Fruit fly (Drosophila melanogaster) whole organism, embryonic: ENCODE results near the gene CG10286.

ENCODE experiments used
- Awh ChIP-seq: fragments of 200-800 bp; sonication (Bioruptor generic); IDR thresholded peaks from 2 replicates; pipeline ENCODE4, ENCODE4 v1.3.6; 2022; ENCODE audit warnings: missing biosample characterization, missing genetic modification characterization
- BtbVII ChIP-seq: fragments of 200-800 bp; sonication (Bioruptor generic); optimal IDR thresholded peaks from 3 replicates; lab custom pipeline; 2017; ENCODE audit warnings: missing biosample characterization, mild to moderate bottlenecking, missing genetic modification characterization
- CG10654 ChIP-seq: fragments of 200-800 bp; sonication (Bioruptor generic); optimal IDR thresholded peaks from 2 replicates; lab custom pipeline; 2016; ENCODE audit warnings: missing biosample characterization, missing genetic modification characterization
- CG11456 ChIP-seq: fragments of 200-800 bp; sonication (Bioruptor generic); IDR thresholded peaks from 3 replicates; pipeline ENCODE4 v1.3.6; 2022; ENCODE audit warnings: missing biosample characterization, missing genetic modification characterization
- CG12236 ChIP-seq: fragments of 200-800 bp; sonication (Bioruptor generic); optimal IDR thresholded peaks from 2 replicates; lab custom pipeline; 2016; ENCODE audit warnings: missing biosample characterization, missing genetic modification characterization
- CG14667 ChIP-seq: fragments of 200-800 bp; sonication (Bioruptor generic); IDR thresholded peaks from 2 replicates; pipeline ENCODE4 v1.3.6; 2022; ENCODE audit warnings: missing biosample characterization, missing genetic modification characterization
- CG1602 ChIP-seq: fragments of 200-800 bp; sonication (Bioruptor generic); optimal IDR thresholded peaks from 3 replicates; lab custom pipeline; 2016; ENCODE audit warnings: missing biosample characterization, missing genetic modification characterization
- CG16813 ChIP-seq: fragments of 200-800 bp; sonication (Bioruptor generic); IDR thresholded peaks from 3 replicates; pipeline ENCODE4 v1.3.6; 2022; ENCODE audit warnings: missing biosample characterization, missing genetic modification characterization; ENCODE audit not compliant: partially characterized antibody
- CG16863 ChIP-seq: fragments of 200-800 bp; sonication (Bioruptor generic); optimal IDR thresholded peaks from 3 replicates; lab custom pipeline; 2016; ENCODE audit warnings: missing biosample characterization, missing genetic modification characterization
- CG17359 ChIP-seq: fragments of 200-800 bp; sonication (Bioruptor generic); optimal IDR thresholded peaks from 3 replicates; lab custom pipeline; 2018; ENCODE audit warnings: missing biosample characterization, mild to moderate bottlenecking, missing genetic modification characterization, moderate library complexity
- CG17385 ChIP-seq: fragments of 200-800 bp; sonication (Bioruptor generic); optimal IDR thresholded peaks from 3 replicates; lab custom pipeline; 2018; ENCODE audit warnings: missing biosample characterization, mild to moderate bottlenecking, missing genetic modification characterization
- CG2202 ChIP-seq: fragments of 200-800 bp; sonication (Bioruptor generic); optimal IDR thresholded peaks from 2 replicates; lab custom pipeline; 2018; ENCODE audit warnings: missing biosample characterization, mild to moderate bottlenecking, missing genetic modification characterization
- CG31224 ChIP-seq: fragments of 200-800 bp; sonication (Bioruptor generic); IDR thresholded peaks from 2 replicates; pipeline ENCODE4 v1.3.6; 2022; ENCODE audit warnings: missing biosample characterization, missing genetic modification characterization
- CG31441 ChIP-seq: fragments of 200-800 bp; sonication (Bioruptor generic); IDR thresholded peaks from 2 replicates; pipeline ENCODE4 v1.3.6; 2022; ENCODE audit warnings: missing biosample characterization, missing genetic modification characterization
- CG32767 ChIP-seq: fragments of 200-800 bp; sonication (Bioruptor generic); IDR thresholded peaks from 2 replicates; pipeline ENCODE4 v1.3.6; 2022; ENCODE audit warnings: missing biosample characterization, missing genetic modification characterization
- CG33557 ChIP-seq: fragments of 200-800 bp; sonication (Bioruptor generic); optimal IDR thresholded peaks from 2 replicates; lab custom pipeline; 2019; ENCODE audit warnings: missing biosample characterization, mild to moderate bottlenecking, missing genetic modification characterization, moderate library complexity
- CG4328 ChIP-seq: fragments of 200-800 bp; sonication (Bioruptor generic); optimal IDR thresholded peaks from 3 replicates; lab custom pipeline; 2017; ENCODE audit warnings: missing biosample characterization, missing genetic modification reagents, missing genetic modification characterization
- CG4360 ChIP-seq: fragments of 200-800 bp; sonication (Bioruptor generic); IDR thresholded peaks from 2 replicates; pipeline ENCODE4 v1.3.6; 2022; ENCODE audit warnings: missing biosample characterization, missing genetic modification characterization
- CG5953 ChIP-seq: fragments of 200-800 bp; sonication (Bioruptor generic); IDR thresholded peaks from 2 replicates; pipeline ENCODE4 v1.3.6; 2022; ENCODE audit warnings: missing biosample characterization, missing genetic modification characterization
- CG6854 ChIP-seq: fragments of 200-800 bp; sonication (Bioruptor generic); optimal IDR thresholded peaks from 3 replicates; lab custom pipeline; 2017; ENCODE audit warnings: missing biosample characterization, mild to moderate bottlenecking, missing genetic modification characterization
- CG7839 ChIP-seq: fragments of 200-800 bp; sonication (Bioruptor generic); optimal IDR thresholded peaks from 3 replicates; lab custom pipeline; 2018; ENCODE audit warnings: missing biosample characterization, mild to moderate bottlenecking, missing genetic modification characterization, moderate library complexity
- CG7963 ChIP-seq: fragments of 200-800 bp; sonication (Bioruptor generic); IDR thresholded peaks from 3 replicates; pipeline ENCODE4 v1.3.6; 2022; ENCODE audit warnings: missing biosample characterization, missing genetic modification characterization; ENCODE audit not compliant: partially characterized antibody
- H15 ChIP-seq: fragments of 200-800 bp; sonication (Bioruptor generic); IDR thresholded peaks from 3 replicates; pipeline ENCODE4 v1.3.6; 2022; ENCODE audit warnings: missing biosample characterization, missing genetic modification characterization
- H2.0 ChIP-seq: fragments of 200-800 bp; sonication (Bioruptor generic); IDR thresholded peaks from 2 replicates; pipeline ENCODE4 v1.3.6; 2022; ENCODE audit warnings: missing biosample characterization, missing genetic modification characterization
- HLH4C ChIP-seq: fragments of 200-800 bp; sonication (Bioruptor generic); IDR thresholded peaks from 3 replicates; pipeline ENCODE4 v1.3.6; 2022; ENCODE audit warnings: missing biosample characterization, missing genetic modification characterization; ENCODE audit not compliant: partially characterized antibody
- Hr3 ChIP-seq: fragments of 200-800 bp; sonication (Bioruptor generic); optimal IDR thresholded peaks from 3 replicates; lab custom pipeline; 2016; ENCODE audit warnings: missing biosample characterization, missing genetic modification characterization
- Usf ChIP-seq: fragments of 200-800 bp; sonication (Bioruptor generic); optimal IDR thresholded peaks from 2 replicates; lab custom pipeline; 2017; ENCODE audit warnings: missing genotype, missing biosample characterization, missing genetic modification characterization
- cad ChIP-seq: fragments of >200 bp; optimal IDR thresholded peaks from 2 replicates; lab custom pipeline; 2017; ENCODE audit warnings: missing biosample characterization, missing genetic modification characterization
- caup ChIP-seq: fragments of 200-800 bp; sonication (Bioruptor generic); optimal IDR thresholded peaks from 3 replicates; lab custom pipeline; 2017; ENCODE audit warnings: missing biosample characterization, mild to moderate bottlenecking, missing genetic modification characterization, moderate library complexity; ENCODE audit not compliant: severe bottlenecking
- crol ChIP-seq: fragments of 200-800 bp; sonication (Bioruptor generic); IDR thresholded peaks from 2 replicates; pipeline ENCODE4 v1.3.6; 2022; ENCODE audit warnings: missing biosample characterization, missing genetic modification characterization
- ems ChIP-seq: fragments of 200-800 bp; sonication (Bioruptor generic); optimal IDR thresholded peaks from 3 replicates; lab custom pipeline; 2016; ENCODE audit warnings: missing biosample characterization, missing genetic modification characterization
- esg ChIP-seq: fragments of 200-800 bp; sonication (Bioruptor generic); conservative IDR thresholded peaks from 2 replicates; pipeline ENCODE4 v1.3.6; 2022; ENCODE audit warnings: missing biosample characterization, missing genetic modification characterization
- ewg ChIP-seq: fragments of 200-800 bp; sonication (Bioruptor generic); optimal IDR thresholded peaks from 3 replicates; lab custom pipeline; 2017; ENCODE audit warnings: mild to moderate bottlenecking, missing biosample characterization, missing genetic modification reagents, missing genetic modification characterization
- fd64A ChIP-seq: fragments of 200-800 bp; sonication (Bioruptor generic); optimal IDR thresholded peaks from 3 replicates; lab custom pipeline; 2018; ENCODE audit warnings: missing biosample characterization, mild to moderate bottlenecking, missing genetic modification characterization
- ham ChIP-seq: fragments of 200-800 bp; sonication (Bioruptor generic); IDR thresholded peaks from 2 replicates; pipeline ENCODE4 v1.3.6; 2022; ENCODE audit warnings: missing biosample characterization, missing genetic modification characterization
- ind ChIP-seq: fragments of 200-800 bp; sonication (Bioruptor generic); optimal IDR thresholded peaks from 3 replicates; lab custom pipeline; 2016; ENCODE audit warnings: missing biosample characterization, missing genetic modification characterization
- insv ChIP-seq, 2 experiments: fragments of 200-800 bp; sonication (Bioruptor generic); optimal IDR thresholded peaks; 3 replicates each; lab custom pipeline; 2016 to 2018; ENCODE audit warnings: missing biosample characterization in 2 of 2, missing genetic modification characterization in 2 of 2
- jing ChIP-seq: fragments of 200-800 bp; sonication (Bioruptor generic); optimal IDR thresholded peaks from 2 replicates; lab custom pipeline; 2018; ENCODE audit warnings: missing biosample characterization, mild to moderate bottlenecking, missing genetic modification characterization
- jumu ChIP-seq: fragments of 200-800 bp; sonication (Bioruptor generic); optimal IDR thresholded peaks from 3 replicates; lab custom pipeline; 2016; ENCODE audit warnings: missing biosample characterization, missing genetic modification characterization
- klu ChIP-seq: fragments of 200-800 bp; sonication (Bioruptor generic); IDR thresholded peaks from 2 replicates; pipeline ENCODE4 v1.3.6; 2022; ENCODE audit warnings: missing biosample characterization, missing genetic modification characterization
- nau ChIP-seq: fragments of 200-800 bp; sonication (Bioruptor generic); optimal IDR thresholded peaks from 3 replicates; lab custom pipeline; 2017; ENCODE audit warnings: missing biosample characterization, mild to moderate bottlenecking, missing genetic modification characterization, missing genetic modification reagents
- nmo ChIP-seq: fragments of 200-800 bp; sonication (Bioruptor generic); optimal IDR thresholded peaks from 2 replicates; lab custom pipeline; 2018; ENCODE audit warnings: missing biosample characterization, mild to moderate bottlenecking, missing genetic modification characterization, moderate library complexity
- pho ChIP-seq: fragments of 200-800 bp; sonication (Bioruptor generic); optimal IDR thresholded peaks from 2 replicates; lab custom pipeline; 2016; ENCODE audit warnings: missing biosample characterization, missing genetic modification characterization
- phol ChIP-seq: fragments of 200-800 bp; sonication (Bioruptor generic); optimal IDR thresholded peaks from 3 replicates; lab custom pipeline; 2018; ENCODE audit warnings: missing biosample characterization, mild to moderate bottlenecking, missing genetic modification characterization, moderate library complexity
- pros ChIP-seq: fragments of 200-800 bp; sonication (Bioruptor generic); optimal IDR thresholded peaks from 3 replicates; lab custom pipeline; 2019; ENCODE audit warnings: missing biosample characterization, mild to moderate bottlenecking, missing genetic modification characterization, moderate library complexity
- toy ChIP-seq: fragments of 200-800 bp; sonication (Bioruptor generic); IDR thresholded peaks from 2 replicates; pipeline ENCODE4 v1.3.6; 2022; ENCODE audit warnings: missing biosample characterization, missing genetic modification characterization
- trem ChIP-seq: fragments of 200-800 bp; optimal IDR thresholded peaks from 3 replicates; lab custom pipeline; 2019; ENCODE audit warnings: missing biosample characterization, mild to moderate bottlenecking, missing genetic modification characterization, moderate library complexity
- unc-4 ChIP-seq: fragments of 200-800 bp; sonication (Bioruptor generic); IDR thresholded peaks from 2 replicates; pipeline ENCODE4 v1.3.6; 2022; ENCODE audit warnings: missing biosample characterization, missing genetic modification characterization; ENCODE audit not compliant: partially characterized antibody
- usp ChIP-seq: fragments of >200 bp; optimal IDR thresholded peaks from 2 replicates; lab custom pipeline; 2017; ENCODE audit warnings: missing biosample characterization, missing genetic modification characterization
- zfh1 ChIP-seq: fragments of 200-800 bp; sonication (Bioruptor generic); IDR thresholded peaks from 3 replicates; pipeline ENCODE4 v1.3.6; 2022; ENCODE audit warnings: missing biosample characterization, missing genetic modification characterization

Gene CG10286

DNA sequence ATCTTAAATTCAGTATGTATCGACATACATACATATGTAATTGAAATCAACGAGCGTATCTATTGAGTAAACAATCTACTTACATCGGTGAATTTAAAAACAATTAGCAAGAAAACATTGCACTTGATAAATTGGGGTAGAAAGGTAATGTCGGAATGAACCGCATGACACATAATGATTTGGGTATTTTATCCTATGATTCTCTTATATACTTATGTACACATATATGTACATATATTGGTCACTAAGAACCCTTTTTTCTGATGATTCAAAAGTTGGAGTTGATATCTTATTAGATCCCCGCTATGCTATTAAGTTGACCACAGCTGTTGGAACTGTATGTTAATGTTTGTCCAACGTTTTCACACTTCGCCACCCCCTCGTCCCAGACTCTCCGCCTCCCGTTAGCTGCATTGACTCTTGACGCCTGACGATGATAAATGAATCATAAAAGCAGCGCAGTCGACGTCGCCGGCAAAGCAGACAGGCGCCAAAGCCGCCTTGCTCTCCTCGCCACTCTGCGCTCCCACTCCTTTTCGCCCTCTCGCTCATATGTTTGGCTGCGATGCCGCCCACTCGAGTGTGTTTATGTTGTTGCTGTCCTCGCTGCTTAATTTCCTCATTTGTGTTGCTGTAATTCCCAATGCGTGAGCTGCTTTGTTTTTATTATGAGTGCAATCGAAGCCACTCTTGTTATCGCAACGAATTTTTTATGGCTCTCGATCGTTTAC lies 15.7 kb upstream of the CG10286 start:
- TF ChIP-seq CG12236 (GFP tag; lab: Kevin White, UChicago) (no peak), pros (peak; percentile 45), jumu (peak; percentile 4), nau (GFP tag; lab: Kevin White, UChicago) (peak; percentile 33), CG32767 (GFP tag; lab: Robert Waterston, UW) (no peak), Hr3 (no peak), Awh (GFP tag; lab: Robert Waterston, UW) (no peak), toy (GFP tag; lab: Robert Waterston, UW) (no peak), CG31441 (peak; percentile 29; the same call in 1 of the 2 replicates), CG31224 (peak; percentile 32; the same call in 1 of the 2 replicates), insv (GFP tag; optimal IDR thresholded peaks at IDR 0.05; lab: Kevin White, UChicago) (no peak), ham (no peak), ems (no peak), ind (GFP tag; lab: Kevin White, UChicago) (peak; percentile 2), CG11456 (GFP tag; lab: Robert Waterston, UW) (no peak), ewg (peak; percentile 18), phol (peak; percentile 65), esg (GFP tag; lab: Robert Waterston, UW) (no peak), CG10654 (GFP tag; lab: Kevin White, UChicago) (no peak), CG16813 (no peak), jing (GFP tag; lab: Kevin White, UChicago) (no peak), trem (no peak), CG7839 (peak; percentile 60), fd64A (GFP tag; lab: Kevin White, UChicago) (no peak), CG17385 (GFP tag; lab: Kevin White, UChicago) (peak; percentile 7), CG16863 (GFP tag; lab: Kevin White, UChicago) (no peak), pho (no peak), cad (no peak), BtbVII (no peak), CG4360 (peak; percentile 76), unc-4 (GFP tag; lab: Robert Waterston, UW) (no peak), CG6854 (no peak), CG1602 (GFP tag; lab: Kevin White, UChicago) (peak; percentile 15), CG4328 (GFP tag; lab: Kevin White, UChicago) (no peak), Usf (GFP tag; lab: Kevin White, UChicago) (no peak), crol (peak; percentile 87), H15 (GFP tag; lab: Robert Waterston, UW) (no peak), CG5953 (no peak), HLH4C (GFP tag; lab: Robert Waterston, UW) (no peak), CG7963 (GFP tag; lab: Robert Waterston, UW) (no peak), nmo (peak; percentile 49), CG14667 (no peak), klu (GFP tag; lab: Robert Waterston, UW) (no peak), CG33557 (GFP tag; lab: Kevin White, UChicago) (no peak), caup (GFP tag; lab: Kevin White, UChicago) (no peak), CG17359 (tag; lab: Kevin White, UChicago) (peak; percentile 48), usp (GFP tag; lab: Kevin White, UChicago) (no peak), zfh1 (GFP tag; lab: Robert Waterston, UW) (0 out of 3 replicates have a peak, but pooled peaks have one; percentile 44), H2.0 (GFP tag; lab: Robert Waterston, UW) (no peak), CG2202 (tag; lab: Kevin White, UChicago) (no peak)
